Worm (Caenorhabditis elegans) whole organism, young adult: ENCODE data around the gene dnj-5.

ENCODE experiments used
- B0035.1 ChIP-seq: sonication (generic microtip); optimal IDR thresholded peaks from 2 replicates; lab custom pipeline; 2016; ENCODE audit warnings: missing genetic modification characterization, mild to moderate bottlenecking, missing compliant biosample characterization, missing genotype, missing genetic modification reagents
- B0336.3 ChIP-seq: fragments of 200-800 bp; sonication (Bioruptor generic); IDR thresholded peaks from 2 replicates; pipeline ENCODE4 v1.3.6; 2022; ENCODE audit warnings: missing genetic modification characterization, missing compliant biosample characterization
- C06A6.2 ChIP-seq: fragments of 200-800 bp; sonication (Bioruptor generic); conservative IDR thresholded peaks from 2 replicates; pipeline ENCODE4 v1.3.6; 2022; ENCODE audit warnings: missing genetic modification characterization, missing compliant biosample characterization
- F22D6.2 ChIP-seq: sonication (generic microtip); optimal IDR thresholded peaks from 2 replicates; lab custom pipeline; 2016; ENCODE audit warnings: mild to moderate bottlenecking, missing genetic modification characterization, missing compliant biosample characterization
- F37B4.10 ChIP-seq: fragments of 200-800 bp; sonication (Bioruptor generic); IDR thresholded peaks from 2 replicates; pipeline ENCODE4 v1.3.6; 2022; ENCODE audit warnings: missing genetic modification characterization, missing compliant biosample characterization
- F57C9.4 ChIP-seq: sonication (generic microtip); optimal IDR thresholded peaks from 2 replicates; lab custom pipeline; 2017; ENCODE audit warnings: mild to moderate bottlenecking, missing genetic modification characterization, missing compliant biosample characterization
- Y53G8AR.9 ChIP-seq: fragments of 200-800 bp; sonication (Bioruptor generic); conservative IDR thresholded peaks from 2 replicates; pipeline ENCODE4 v1.3.6; 2022; ENCODE audit warnings: missing genetic modification reagents, missing genetic modification characterization, missing compliant biosample characterization
- Y67H2A.10 ChIP-seq: fragments of 200-800 bp; sonication (Bioruptor generic); conservative IDR thresholded peaks from 2 replicates; pipeline ENCODE4 v1.3.6; 2022; ENCODE audit warnings: missing genetic modification reagents, missing genetic modification characterization, missing compliant biosample characterization
- Y79H2A.3 ChIP-seq: fragments of 200-800 bp; sonication (Bioruptor generic); conservative IDR thresholded peaks from 2 replicates; pipeline ENCODE4 v1.3.6; 2022; ENCODE audit warnings: missing genetic modification reagents, missing genetic modification characterization, missing compliant biosample characterization
- Y95B8A.8 ChIP-seq: fragments of 200-800 bp; sonication (Bioruptor generic); IDR thresholded peaks from 2 replicates; pipeline ENCODE4 v1.3.6; 2022; ENCODE audit warnings: missing genetic modification reagents, missing genetic modification characterization, missing compliant biosample characterization
- ZK185.1 ChIP-seq: sonication (generic microtip); optimal IDR thresholded peaks from 2 replicates; lab custom pipeline; 2016; ENCODE audit warnings: mild to moderate bottlenecking, missing genetic modification characterization, missing compliant biosample characterization; ENCODE audit not compliant: poor library complexity, severe bottlenecking
- akir-1 ChIP-seq: fragments of 200-800 bp; sonication (Bioruptor generic); optimal IDR thresholded peaks from 2 replicates; lab custom pipeline; 2018; ENCODE audit warnings: mild to moderate bottlenecking, missing genetic modification characterization, moderate library complexity, missing compliant biosample characterization
- aptf-3 ChIP-seq: fragments of 200-800 bp; sonication (Bioruptor generic); IDR thresholded peaks from 2 replicates; pipeline ENCODE4 v1.3.6; 2022; ENCODE audit warnings: missing genetic modification characterization, missing compliant biosample characterization
- atf-7 ChIP-seq: sonication (generic microtip); optimal IDR thresholded peaks from 2 replicates; lab custom pipeline; 2017; ENCODE audit warnings: mild to moderate bottlenecking, missing genetic modification characterization, missing compliant biosample characterization
- athp-1 ChIP-seq: sonication (generic microtip); optimal IDR thresholded peaks from 2 replicates; lab custom pipeline; 2017; ENCODE audit warnings: mild to moderate bottlenecking, missing genetic modification characterization, missing compliant biosample characterization
- bed-1 ChIP-seq: fragments of 200-800 bp; sonication (Bioruptor generic); IDR thresholded peaks from 2 replicates; pipeline ENCODE4 v1.3.6; 2022; ENCODE audit warnings: missing genetic modification reagents, missing genetic modification characterization, missing compliant biosample characterization
- ccch-3 ChIP-seq: fragments of 200-800 bp; sonication (Bioruptor generic); optimal IDR thresholded peaks from 2 replicates; lab custom pipeline; 2018; ENCODE audit warnings: mild to moderate bottlenecking, missing genetic modification characterization, missing compliant biosample characterization
- cebp-1 ChIP-seq, 2 experiments: fragments of 200-800 bp in 1 of 2; sonication (Bioruptor generic) in 1 of 2; sonication (generic microtip) in 1 of 2; IDR thresholded peaks in 1 of 2; optimal IDR thresholded peaks in 1 of 2; 2 replicates each; pipeline versions ENCODE4 v1.3.6 to Lab custom; 2017 to 2022; ENCODE audit warnings: missing compliant biosample characterization in 2 of 2, missing genetic modification characterization in 2 of 2, mild to moderate bottlenecking in 1 of 2, missing genetic modification reagents in 1 of 2, moderate library complexity in 1 of 2
- ceh-100 ChIP-seq: fragments of 200-800 bp; sonication (Bioruptor generic); IDR thresholded peaks from 2 replicates; pipeline ENCODE4 v1.3.6; 2022; ENCODE audit warnings: missing genetic modification reagents, missing genetic modification characterization, missing compliant biosample characterization
- ceh-58 ChIP-seq: fragments of 200-800 bp; sonication (Bioruptor generic); IDR thresholded peaks from 2 replicates; pipeline ENCODE4 v1.3.6; 2022; ENCODE audit warnings: missing genetic modification characterization, missing compliant biosample characterization
- ceh-79 ChIP-seq: sonication (generic microtip); optimal IDR thresholded peaks from 2 replicates; lab custom pipeline; 2017; ENCODE audit warnings: mild to moderate bottlenecking, missing genetic modification characterization, missing compliant biosample characterization
- efl-1 ChIP-seq: fragments of 150-350 bp; optimal IDR thresholded peaks from 2 replicates; lab custom pipeline; 2014; ENCODE audit warnings: missing biosample characterization, missing genetic modification reagents, missing genetic modification characterization
- him-1 ChIP-seq: sonication (generic microtip); optimal IDR thresholded peaks from 2 replicates; lab custom pipeline; 2016; ENCODE audit warnings: missing genotype, missing genetic modification reagents, missing genetic modification characterization, missing compliant biosample characterization
- hlh-12 ChIP-seq: sonication (generic microtip); optimal IDR thresholded peaks from 2 replicates; lab custom pipeline; 2016; ENCODE audit warnings: missing genetic modification characterization, missing compliant biosample characterization
- hlh-26 ChIP-seq: fragments of 200-800 bp; sonication (Bioruptor generic); conservative IDR thresholded peaks from 2 replicates; pipeline ENCODE4 v1.3.6; 2022; ENCODE audit warnings: missing genetic modification reagents, missing genetic modification characterization, missing compliant biosample characterization
- hmg-1.2 ChIP-seq: fragments of 200-800 bp; sonication (Bioruptor generic); IDR thresholded peaks from 2 replicates; pipeline ENCODE4 v1.3.6; 2022; ENCODE audit warnings: missing genetic modification reagents, missing genetic modification characterization, missing compliant biosample characterization
- hmg-20 ChIP-seq: fragments of 200-800 bp; sonication (Bioruptor generic); IDR thresholded peaks from 2 replicates; pipeline ENCODE4 v1.3.6; 2022; ENCODE audit warnings: missing genetic modification reagents, missing genetic modification characterization, missing compliant biosample characterization
- hsf-1 ChIP-seq: fragments of 200-800 bp; sonication (Bioruptor generic); IDR thresholded peaks from 2 replicates; pipeline ENCODE4 v1.3.6; 2022; ENCODE audit warnings: missing genetic modification reagents, missing genetic modification characterization, missing compliant biosample characterization
- lin-26 ChIP-seq: fragments of 200-800 bp; sonication (Bioruptor generic); IDR thresholded peaks from 2 replicates; pipeline ENCODE4 v1.3.6; 2022; ENCODE audit warnings: missing genetic modification reagents, missing genetic modification characterization, missing compliant biosample characterization
- lir-1 ChIP-seq: fragments of 200-800 bp; sonication (Bioruptor generic); conservative IDR thresholded peaks from 2 replicates; pipeline ENCODE4 v1.3.6; 2022; ENCODE audit warnings: missing genetic modification reagents, missing genetic modification characterization, missing compliant biosample characterization
- madf-3 ChIP-seq: fragments of 200-800 bp; sonication (Bioruptor generic); IDR thresholded peaks from 2 replicates; pipeline ENCODE4 v1.3.6; 2022; ENCODE audit warnings: missing genetic modification reagents, missing genetic modification characterization, missing compliant biosample characterization
- mcd-1 ChIP-seq: fragments of 200-800 bp; sonication (Bioruptor generic); IDR thresholded peaks from 2 replicates; pipeline ENCODE4 v1.3.6; 2022; ENCODE audit warnings: missing genetic modification reagents, missing genetic modification characterization, missing compliant biosample characterization
- nfya-1 ChIP-seq: sonication (generic microtip); optimal IDR thresholded peaks from 2 replicates; lab custom pipeline; 2017; ENCODE audit warnings: antibody characterized with exemption, missing compliant biosample characterization, missing genetic modification characterization, borderline replicate concordance; ENCODE audit not compliant: insufficient read depth
- nfya-2 ChIP-seq: fragments of 200-800 bp; sonication (Bioruptor generic); IDR thresholded peaks from 2 replicates; pipeline ENCODE4 v1.3.6; 2022; ENCODE audit warnings: missing genetic modification reagents, missing genetic modification characterization, missing compliant biosample characterization
- nhr-179 ChIP-seq: sonication (generic microtip); optimal IDR thresholded peaks from 2 replicates; lab custom pipeline; 2016; ENCODE audit warnings: mild to moderate bottlenecking, missing genetic modification characterization, missing compliant biosample characterization
- nhr-27 ChIP-seq: fragments of 200-800 bp; sonication (Bioruptor generic); optimal IDR thresholded peaks from 2 replicates; lab custom pipeline; 2018; ENCODE audit warnings: mild to moderate bottlenecking, missing genetic modification characterization, moderate library complexity, missing compliant biosample characterization
- pha-4 ChIP-seq: fragments of 150-350 bp; sonication (generic microtip); optimal IDR thresholded peaks from 2 replicates; lab custom pipeline; 2014; ENCODE audit warnings: missing biosample characterization, missing genetic modification reagents, missing genetic modification characterization
- rec-8 ChIP-seq, 2 experiments: sonication (generic microtip); optimal IDR thresholded peaks; 2 replicates each; lab custom pipeline; 2016; ENCODE audit warnings: mild to moderate bottlenecking in 2 of 2, missing genetic modification characterization in 2 of 2, missing genetic modification reagents in 2 of 2, missing genotype in 2 of 2, missing biosample characterization in 1 of 2, missing compliant biosample characterization in 1 of 2, moderate library complexity in 1 of 2
- repo-1 ChIP-seq: sonication (generic microtip); optimal IDR thresholded peaks from 2 replicates; lab custom pipeline; 2017; ENCODE audit warnings: mild to moderate bottlenecking, missing genetic modification characterization, missing compliant biosample characterization
- rpc-1 ChIP-seq, 2 experiments: fragments of 150-350 bp in 1 of 2; sonication (generic microtip) in 1 of 2; optimal IDR thresholded peaks; 2 replicates each; lab custom pipeline; 2014 to 2018; ENCODE audit warnings: missing biosample characterization in 1 of 2, missing genetic modification characterization in 1 of 2, missing genetic modification reagents in 1 of 2, missing genotype in 1 of 2
- snpc-4 ChIP-seq, 5 experiments: fragments of 150-350 bp in 1 of 5; sonication (generic microtip) in 4 of 5; optimal IDR thresholded peaks; 2 replicates each; lab custom pipeline; 2014 to 2018; ENCODE audit warnings: missing genetic modification characterization in 5 of 5, missing biosample characterization in 3 of 5, antibody characterized with exemption in 2 of 5, mild to moderate bottlenecking in 2 of 5, missing compliant biosample characterization in 2 of 5, missing genotype in 2 of 5, moderate library complexity in 2 of 5, missing genetic modification reagents in 1 of 5
- tbx-9 ChIP-seq: sonication (generic microtip); optimal IDR thresholded peaks from 2 replicates; lab custom pipeline; 2016; ENCODE audit warnings: borderline replicate concordance, missing genetic modification characterization, inconsistent platforms, missing compliant biosample characterization
- xnd-1 ChIP-seq: sonication (generic microtip); optimal IDR thresholded peaks from 2 replicates; lab custom pipeline; 2016; ENCODE audit warnings: missing genotype, missing genetic modification reagents, missing genetic modification characterization, missing compliant biosample characterization
- zfh-2 ChIP-seq: fragments of 200-800 bp; sonication (Bioruptor generic); conservative IDR thresholded peaks from 2 replicates; pipeline ENCODE4 v1.3.6; 2022; ENCODE audit warnings: missing genetic modification reagents, missing genetic modification characterization, missing compliant biosample characterization
- ztf-25 ChIP-seq: fragments of 200-800 bp; sonication (Bioruptor generic); IDR thresholded peaks from 2 replicates; pipeline ENCODE4 v1.3.6; 2022; ENCODE audit warnings: missing genetic modification reagents, missing genetic modification characterization, missing compliant biosample characterization
- ztf-3 ChIP-seq: fragments of 200-800 bp; sonication (Bioruptor generic); optimal IDR thresholded peaks from 2 replicates; lab custom pipeline; 2018; ENCODE audit warnings: mild to moderate bottlenecking, missing genetic modification characterization, missing compliant biosample characterization

The dnj-5 gene

DNA sequence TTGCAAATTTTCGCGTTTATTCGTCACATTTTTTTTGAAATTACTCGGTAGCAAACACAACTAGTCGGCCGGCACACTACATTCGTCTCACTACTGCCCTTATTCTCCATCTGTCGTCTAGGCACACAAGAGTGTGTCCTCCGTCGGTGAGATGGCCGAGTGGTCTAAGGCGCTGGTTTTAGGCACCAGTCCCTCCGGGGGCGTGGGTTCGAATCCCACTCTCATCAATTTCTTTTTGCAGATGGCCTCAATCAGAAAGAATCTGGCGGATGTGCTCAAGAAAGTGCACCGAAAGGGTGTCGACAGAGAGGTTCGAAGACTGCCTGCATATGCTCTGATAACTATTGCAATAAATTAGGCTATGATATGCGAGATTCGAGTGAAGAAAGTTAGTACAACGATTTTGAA, 5.0 kb downstream of the dnj-5 start (continued):
- TF ChIP-seq F22D6.2 (tag; lab: Kevin White, UChicago) (no peak), repo-1 (tag; lab: Kevin White, UChicago) (no peak), efl-1 (no peak), lin-26 (GFP tag; lab: Robert Waterston, UW) (peak; percentile 75), pha-4 (tag; lab: Kevin White, UChicago) (no peak), athp-1 (tag; lab: Kevin White, UChicago) (peak; percentile 51), bed-1 (GFP tag; lab: Robert Waterston, UW) (no peak), atf-7 (no peak), nhr-179 (tag; lab: Kevin White, UChicago) (no peak), F37B4.10 (GFP tag; lab: Robert Waterston, UW) (0 out of 2 replicates have a peak, but pooled peaks have one; percentile 55), snpc-4 (GFP tag; optimal IDR thresholded peaks at IDR 0.05; lab: Kevin White, UChicago) (peak; percentile 38), snpc-4 (tag; optimal IDR thresholded peaks at IDR 0.05; lab: Kevin White, UChicago) (peak; percentile 11 to 66 (median 39)), akir-1 (GFP tag; lab: Kevin White, UChicago) (peak; percentile 64), tbx-9 (tag; lab: Kevin White, UChicago) (no peak), hmg-20 (peak; percentile 21; the same call in 1 of the 2 replicates), Y79H2A.3 (GFP tag; lab: Robert Waterston, UW) (0 out of 2 replicates have a peak, but pooled peaks have one; percentile 25), ceh-79 (tag; lab: Kevin White, UChicago) (no peak), ztf-25 (peak; percentile 82), C06A6.2 (no peak), nhr-27 (tag; lab: Kevin White, UChicago) (no peak), zfh-2 (GFP tag; lab: Robert Waterston, UW) (peak; percentile 77), ztf-3 (GFP tag; lab: Kevin White, UChicago) (no peak), Y67H2A.10 (GFP tag; lab: Robert Waterston, UW) (0 out of 2 replicates have a peak, but pooled peaks have one; percentile 46), B0035.1 (tag; lab: Kevin White, UChicago) (peak; percentile 60), ZK185.1 (peak; percentile 82), hlh-12 (no peak), mcd-1 (peak; percentile 74), Y95B8A.8 (GFP tag; lab: Robert Waterston, UW) (no peak), nfya-1 (no peak), Y53G8AR.9 (GFP tag; lab: Robert Waterston, UW) (0 out of 2 replicates have a peak, but pooled peaks have one; percentile 41), xnd-1 (tag; lab: Kevin White, UChicago) (peak; percentile 2), rpc-1 (optimal IDR thresholded peaks at IDR 0.05; lab: Kevin White, UChicago) (peak; percentile 67), rpc-1 (tag; optimal IDR thresholded peaks at IDR 0.05; lab: Kevin White, UChicago) (peak; percentile 74), rec-8 (tag; optimal IDR thresholded peaks at IDR 0.05; lab: Kevin White, UChicago) (peak; percentile 10 to 26), hsf-1 (GFP tag; lab: Robert Waterston, UW) (no peak), ceh-100 (peak; percentile 26; the same call in 1 of the 2 replicates), him-1 (tag; lab: Kevin White, UChicago) (peak; percentile 95), B0336.3 (peak; percentile 77), nfya-2 (GFP tag; lab: Robert Waterston, UW) (no peak), ceh-58 (GFP tag; lab: Robert Waterston, UW) (no peak), hlh-26 (no peak), lir-1 (GFP tag; lab: Robert Waterston, UW) (0 out of 2 replicates have a peak, but pooled peaks have one; percentile 7), cebp-1 (GFP tag; IDR thresholded peaks at IDR 0.05; lab: Robert Waterston, UW) (no peak), cebp-1 (tag; optimal IDR thresholded peaks at IDR 0.05; lab: Kevin White, UChicago) (peak; percentile 72), hmg-1.2 (peak; percentile 62), aptf-3 (GFP tag; lab: Robert Waterston, UW) (no peak; the same call in 1 of the 2 replicates), madf-3 (GFP tag; lab: Robert Waterston, UW) (peak; percentile 79), ccch-3 (GFP tag; lab: Kevin White, UChicago) (no peak), F57C9.4 (tag; lab: Kevin White, UChicago) (peak; percentile 35)
